Fruit fly (Drosophila melanogaster): ENCODE data around the gene GluRIIC.

GluRIIC gene

DNA sequence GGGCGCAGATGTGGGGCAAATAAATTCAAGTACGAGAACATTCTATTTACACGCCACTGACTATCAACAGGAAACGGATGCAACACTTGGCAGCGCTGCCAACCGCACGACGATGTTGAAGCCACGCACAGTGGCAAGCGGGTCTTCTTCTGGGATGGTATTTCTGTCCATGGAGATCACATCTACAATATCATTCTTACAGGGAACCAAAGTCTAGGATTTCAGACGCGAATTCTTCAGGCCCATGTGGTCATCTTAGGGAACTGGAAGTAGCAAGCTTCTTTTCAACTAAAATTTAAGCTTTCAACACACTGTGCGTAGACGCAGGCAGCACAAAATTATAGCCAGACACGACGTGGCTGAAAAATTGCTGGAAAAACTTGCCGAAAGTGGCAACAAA is 50.0 kb downstream of the GluRIIC start:
- TF ChIP-seq CG7101 (tag; optimal IDR thresholded peaks at IDR 0.05) = no peak
- TF ChIP-seq cic (GFP tag; optimal IDR thresholded peaks at IDR 0.05) = no peak
- no peak for TF ChIP-seq CG11617 (GFP tag; optimal IDR thresholded peaks at IDR 0.05)

Measured in whole organism, adult.